Fruit fly (Drosophila melanogaster) whole organism, embryonic: Measurements from ENCODE around the gene Paics.

Experiments used
- Atf3 ChIP-seq: fragments of 200-800 bp; sonication (Bioruptor generic); optimal IDR thresholded peaks from 3 replicates; lab custom pipeline; 2016; ENCODE audit warnings: missing biosample characterization, missing genetic modification characterization
- BEAF-32 ChIP-seq: fragments of 200-800 bp; sonication (Bioruptor generic); optimal IDR thresholded peaks from 3 replicates; lab custom pipeline; 2017; ENCODE audit warnings: missing biosample characterization, missing genetic modification characterization, mild to moderate bottlenecking, moderate library complexity, missing genetic modification reagents
- CG10979 ChIP-seq: fragments of 200-800 bp; sonication (Bioruptor generic); optimal IDR thresholded peaks from 2 replicates; lab custom pipeline; 2018; ENCODE audit warnings: missing biosample characterization, mild to moderate bottlenecking, missing genetic modification characterization, moderate library complexity
- CG12769 ChIP-seq: fragments of 200-800 bp; sonication (Bioruptor generic); optimal IDR thresholded peaks from 2 replicates; lab custom pipeline; 2019; ENCODE audit warnings: missing biosample characterization, mild to moderate bottlenecking, missing genetic modification characterization, moderate library complexity
- CG12942 ChIP-seq: fragments of 200-800 bp; sonication (Bioruptor generic); optimal IDR thresholded peaks from 3 replicates; lab custom pipeline; 2016; ENCODE audit warnings: missing biosample characterization, missing genetic modification characterization
- CG13775 ChIP-seq: fragments of 200-800 bp; sonication (Bioruptor generic); optimal IDR thresholded peaks from 3 replicates; lab custom pipeline; 2017; ENCODE audit warnings: missing biosample characterization, mild to moderate bottlenecking, missing genetic modification characterization
- CG14667 ChIP-seq: fragments of 200-800 bp; sonication (Bioruptor generic); IDR thresholded peaks from 2 replicates; pipeline ENCODE4 v1.3.6; 2022; ENCODE audit warnings: missing biosample characterization, missing genetic modification characterization
- CG17802 ChIP-seq: fragments of 200-800 bp; sonication (Bioruptor generic); optimal IDR thresholded peaks from 2 replicates; lab custom pipeline; 2018; ENCODE audit warnings: missing biosample characterization, mild to moderate bottlenecking, missing genetic modification characterization, moderate library complexity
- CG2875 ChIP-seq: fragments of 200-800 bp; sonication (Bioruptor generic); optimal IDR thresholded peaks from 2 replicates; lab custom pipeline; 2017; ENCODE audit warnings: missing biosample characterization, mild to moderate bottlenecking, missing genetic modification characterization, missing genetic modification reagents
- CG4820 ChIP-seq: fragments of 200-800 bp; sonication (Bioruptor generic); optimal IDR thresholded peaks from 3 replicates; lab custom pipeline; 2016; ENCODE audit warnings: missing biosample characterization, missing genetic modification characterization
- CG8924 ChIP-seq: fragments of 200-800 bp; optimal IDR thresholded peaks from 3 replicates; lab custom pipeline; 2019; ENCODE audit warnings: missing biosample characterization, mild to moderate bottlenecking, missing genetic modification characterization, moderate library complexity
- CG9932 ChIP-seq: fragments of 200-800 bp; sonication (Bioruptor generic); IDR thresholded peaks from 2 replicates; pipeline ENCODE4 v1.3.6; 2022; ENCODE audit warnings: missing biosample characterization, missing genetic modification characterization
- Dfd ChIP-seq, 2 experiments: fragments of >200 bp; optimal IDR thresholded peaks; 2 replicates each; lab custom pipeline; 2017; ENCODE audit warnings: missing biosample characterization in 2 of 2, missing genetic modification characterization in 2 of 2
- Eip74EF ChIP-seq, 2 experiments: fragments of 200-800 bp in 1 of 2; fragments of >200 bp in 1 of 2; sonication (Bioruptor generic) in 1 of 2; optimal IDR thresholded peaks; 2 replicates each; lab custom pipeline; 2017 to 2019; ENCODE audit warnings: missing biosample characterization in 2 of 2, missing genetic modification characterization in 2 of 2, mild to moderate bottlenecking in 1 of 2, moderate library complexity in 1 of 2
- Fer3 ChIP-seq: fragments of 200-800 bp; sonication (Bioruptor generic); optimal IDR thresholded peaks from 2 replicates; lab custom pipeline; 2018; ENCODE audit warnings: missing biosample characterization, mild to moderate bottlenecking, missing genetic modification characterization, moderate library complexity
- H2.0 ChIP-seq: fragments of 200-800 bp; sonication (Bioruptor generic); IDR thresholded peaks from 2 replicates; pipeline ENCODE4 v1.3.6; 2022; ENCODE audit warnings: missing biosample characterization, missing genetic modification characterization
- Hand ChIP-seq: fragments of 200-800 bp; sonication (Bioruptor generic); optimal IDR thresholded peaks from 2 replicates; lab custom pipeline; 2017; ENCODE audit warnings: mild to moderate bottlenecking, missing biosample characterization, missing genetic modification reagents, missing genetic modification characterization
- Mrtf ChIP-seq: fragments of 200-800 bp; sonication (Bioruptor generic); IDR thresholded peaks from 3 replicates; pipeline ENCODE4 v1.3.6; 2022; ENCODE audit warnings: missing biosample characterization, missing genetic modification characterization
- NC2α ChIP-seq: fragments of 200-800 bp; sonication (Bioruptor generic); optimal IDR thresholded peaks from 2 replicates; lab custom pipeline; 2016; ENCODE audit warnings: missing biosample characterization, missing genetic modification characterization
- Nf-YA ChIP-seq: fragments of 200-800 bp; sonication (Bioruptor generic); IDR thresholded peaks from 2 replicates; pipeline ENCODE4 v1.3.6; 2022; ENCODE audit warnings: missing biosample characterization, missing genetic modification characterization
- Oaz ChIP-seq: fragments of 200-800 bp; sonication (Bioruptor generic); IDR thresholded peaks from 2 replicates; pipeline ENCODE4 v1.3.6; 2022; ENCODE audit warnings: missing biosample characterization, missing genetic modification characterization
- Ptx1 ChIP-seq: fragments of 200-800 bp; sonication (Bioruptor generic); IDR thresholded peaks from 2 replicates; pipeline ENCODE4 v1.3.6; 2022; ENCODE audit warnings: missing biosample characterization, missing genetic modification characterization
- Scr ChIP-seq: fragments of 200-800 bp; sonication (Bioruptor generic); IDR thresholded peaks from 2 replicates; pipeline ENCODE4 v1.3.6; 2022; ENCODE audit warnings: missing biosample characterization, missing genetic modification characterization; ENCODE audit not compliant: partially characterized antibody
- Side ChIP-seq: fragments of 200-800 bp; sonication (Bioruptor generic); optimal IDR thresholded peaks from 2 replicates; lab custom pipeline; 2016; ENCODE audit warnings: missing biosample characterization, missing genetic modification characterization
- Sox102F ChIP-seq: fragments of 200-800 bp; sonication (Bioruptor generic); optimal IDR thresholded peaks from 2 replicates; lab custom pipeline; 2018; ENCODE audit warnings: missing biosample characterization, mild to moderate bottlenecking, missing genetic modification characterization, moderate library complexity
- Trl ChIP-seq, 3 experiments: fragments of >200 bp in 2 of 3; fragments of 200-800 bp in 1 of 3; sonication (Bioruptor generic) in 1 of 3; optimal IDR thresholded peaks; 2 replicates in 1 of 3; 3 replicates in 2 of 3; lab custom pipeline; 2016 to 2017; ENCODE audit warnings: missing biosample characterization in 1 of 3, missing genetic modification characterization in 1 of 3
- al ChIP-seq: fragments of 200-800 bp; sonication (Bioruptor generic); IDR thresholded peaks from 2 replicates; pipeline ENCODE4 v1.3.6; 2022; ENCODE audit warnings: missing biosample characterization, missing genetic modification characterization
- ase ChIP-seq: fragments of 200-800 bp; sonication (Bioruptor generic); IDR thresholded peaks from 3 replicates; pipeline ENCODE4 v1.3.6; 2022; ENCODE audit warnings: missing biosample characterization, missing genetic modification characterization
- bigmax ChIP-seq: fragments of 200-800 bp; sonication (Bioruptor generic); optimal IDR thresholded peaks from 2 replicates; lab custom pipeline; 2018; ENCODE audit warnings: missing biosample characterization, mild to moderate bottlenecking, missing genetic modification characterization
- caup ChIP-seq: fragments of 200-800 bp; sonication (Bioruptor generic); optimal IDR thresholded peaks from 3 replicates; lab custom pipeline; 2017; ENCODE audit warnings: missing biosample characterization, mild to moderate bottlenecking, missing genetic modification characterization, moderate library complexity; ENCODE audit not compliant: severe bottlenecking
- croc ChIP-seq: fragments of 200-800 bp; sonication (Bioruptor generic); conservative IDR thresholded peaks from 3 replicates; pipeline ENCODE4 v1.3.6; 2022; ENCODE audit warnings: missing biosample characterization, missing genetic modification characterization
- dati ChIP-seq: fragments of 200-800 bp; sonication (Bioruptor generic); IDR thresholded peaks from 2 replicates; pipeline ENCODE4 v1.3.6; 2022; ENCODE audit warnings: missing biosample characterization, missing genetic modification characterization
- dimm ChIP-seq: fragments of 200-800 bp; sonication (Bioruptor generic); IDR thresholded peaks from 2 replicates; pipeline ENCODE4 v1.3.6; 2022; ENCODE audit warnings: missing biosample characterization, missing genetic modification characterization
- ems ChIP-seq: fragments of 200-800 bp; sonication (Bioruptor generic); optimal IDR thresholded peaks from 3 replicates; lab custom pipeline; 2016; ENCODE audit warnings: missing biosample characterization, missing genetic modification characterization
- ewg ChIP-seq: fragments of 200-800 bp; sonication (Bioruptor generic); optimal IDR thresholded peaks from 3 replicates; lab custom pipeline; 2017; ENCODE audit warnings: mild to moderate bottlenecking, missing biosample characterization, missing genetic modification reagents, missing genetic modification characterization
- grau ChIP-seq: fragments of 200-800 bp; optimal IDR thresholded peaks from 3 replicates; lab custom pipeline; 2019; ENCODE audit warnings: missing biosample characterization, mild to moderate bottlenecking, missing genetic modification characterization, moderate library complexity
- gsb-n ChIP-seq: fragments of 200-800 bp; sonication (Bioruptor generic); optimal IDR thresholded peaks from 3 replicates; lab custom pipeline; 2018; ENCODE audit warnings: missing biosample characterization, mild to moderate bottlenecking, missing genetic modification characterization
- ham ChIP-seq: fragments of 200-800 bp; sonication (Bioruptor generic); IDR thresholded peaks from 2 replicates; pipeline ENCODE4 v1.3.6; 2022; ENCODE audit warnings: missing biosample characterization, missing genetic modification characterization
- jigr1 ChIP-seq: fragments of 200-800 bp; sonication (Bioruptor generic); IDR thresholded peaks from 3 replicates; pipeline ENCODE4 v1.3.6; 2022; ENCODE audit warnings: missing biosample characterization, missing genetic modification characterization
- mam ChIP-seq: fragments of 200-800 bp; sonication (Bioruptor generic); optimal IDR thresholded peaks from 3 replicates; lab custom pipeline; 2016; ENCODE audit warnings: missing biosample characterization, missing genetic modification characterization
- oc ChIP-seq: fragments of 200-800 bp; sonication (Bioruptor generic); optimal IDR thresholded peaks from 2 replicates; lab custom pipeline; 2018; ENCODE audit warnings: missing biosample characterization, mild to moderate bottlenecking, missing genetic modification characterization, moderate library complexity
- sim ChIP-seq: fragments of 200-800 bp; sonication (Bioruptor generic); IDR thresholded peaks from 2 replicates; pipeline ENCODE4 v1.3.6; 2022; ENCODE audit warnings: missing biosample characterization, missing genetic modification characterization
- slp2 ChIP-seq: fragments of 200-800 bp; sonication (Bioruptor generic); optimal IDR thresholded peaks from 2 replicates; lab custom pipeline; 2016; ENCODE audit warnings: missing biosample characterization, missing genetic modification characterization
- sqz ChIP-seq: fragments of 200-800 bp; sonication (Bioruptor generic); optimal IDR thresholded peaks from 3 replicates; lab custom pipeline; 2018; ENCODE audit warnings: missing biosample characterization, mild to moderate bottlenecking, missing genetic modification characterization
- tio ChIP-seq: fragments of 200-800 bp; sonication (Bioruptor generic); optimal IDR thresholded peaks from 2 replicates; lab custom pipeline; 2017; ENCODE audit warnings: missing biosample characterization, missing genetic modification characterization, inconsistent platforms
- trem ChIP-seq: fragments of 200-800 bp; optimal IDR thresholded peaks from 3 replicates; lab custom pipeline; 2019; ENCODE audit warnings: missing biosample characterization, mild to moderate bottlenecking, missing genetic modification characterization, moderate library complexity
- unc-4 ChIP-seq: fragments of 200-800 bp; sonication (Bioruptor generic); IDR thresholded peaks from 2 replicates; pipeline ENCODE4 v1.3.6; 2022; ENCODE audit warnings: missing biosample characterization, missing genetic modification characterization; ENCODE audit not compliant: partially characterized antibody
- wdn ChIP-seq: fragments of 200-800 bp; sonication (Bioruptor generic); IDR thresholded peaks from 2 replicates; pipeline ENCODE4 v1.3.6; 2022; ENCODE audit warnings: missing biosample characterization, missing genetic modification characterization
- zfh1 ChIP-seq: fragments of 200-800 bp; sonication (Bioruptor generic); IDR thresholded peaks from 3 replicates; pipeline ENCODE4 v1.3.6; 2022; ENCODE audit warnings: missing biosample characterization, missing genetic modification characterization

The Paics gene

dm6 chrX:12719152-12719779, 41.2 kb downstream of the Paics start (continued):
- TF ChIP-seq ewg (GFP tag; lab: Kevin White, UChicago) (peak; percentile 38), wdn (GFP tag; lab: Robert Waterston, UW) (peak; percentile 35; the same call in 1 of the 2 replicates), Eip74EF (GFP tag; optimal IDR thresholded peaks at IDR 0.05; lab: Kevin White, UChicago) (peak in 1 of 2 experiments; percentile 56), NC2α (GFP tag; lab: Kevin White, UChicago) (peak; percentile 11), Sox102F (GFP tag; lab: Kevin White, UChicago) (peak; percentile 81), croc (GFP tag; lab: Robert Waterston, UW) (peak; percentile 33; the same call in 2 of the 3 replicates), CG12769 (tag; lab: Kevin White, UChicago) (peak; percentile 50), CG8924 (tag; lab: Kevin White, UChicago) (peak; percentile 63), BEAF-32 (GFP tag; lab: Kevin White, UChicago) (no peak), CG13775 (peak; percentile 60), sqz (GFP tag; lab: Kevin White, UChicago) (peak; percentile 49), caup (GFP tag; lab: Kevin White, UChicago) (peak; percentile 72), CG9932 (GFP tag; lab: Robert Waterston, UW) (peak; percentile 56), unc-4 (GFP tag; lab: Robert Waterston, UW) (no peak), Side (GFP tag; lab: Kevin White, UChicago) (peak; percentile 65), CG10979 (peak; percentile 72), ham (no peak), CG14667 (GFP tag; lab: Robert Waterston, UW) (peak; percentile 39; the same call in 1 of the 2 replicates), tio (GFP tag; lab: Kevin White, UChicago) (peak; percentile 60), grau (tag; lab: Kevin White, UChicago) (peak; percentile 69), oc (peak; percentile 37), mam (peak; percentile 77), CG2875 (GFP tag; lab: Kevin White, UChicago) (peak; percentile 46), Nf-YA (no peak), trem (peak; percentile 1), CG17802 (tag; lab: Kevin White, UChicago) (peak; percentile 46), Atf3 (peak; percentile 53), dati (0 out of 2 replicates have a peak, but pooled peaks have one; percentile 22), ase (GFP tag; lab: Robert Waterston, UW) (0 out of 3 replicates have a peak, but pooled peaks have one; percentile 49), al (GFP tag; lab: Robert Waterston, UW) (0 out of 2 replicates have a peak, but pooled peaks have one; percentile 12), Dfd (GFP tag; optimal IDR thresholded peaks at IDR 0.05; lab: Kevin White, UChicago) (no peak), dimm (GFP tag; lab: Robert Waterston, UW) (0 out of 2 replicates have a peak, but pooled peaks have one; percentile 34), H2.0 (GFP tag; lab: Robert Waterston, UW) (peak; percentile 51), jigr1 (GFP tag; lab: Robert Waterston, UW) (no peak), Mrtf (GFP tag; lab: Robert Waterston, UW) (no peak), slp2 (GFP tag; lab: Kevin White, UChicago) (peak; percentile 61), CG4820 (GFP tag; lab: Kevin White, UChicago) (peak; percentile 75), Fer3 (tag; lab: Kevin White, UChicago) (peak; percentile 60), Scr (GFP tag; lab: Robert Waterston, UW) (no peak), ems (peak; percentile 44), bigmax (GFP tag; lab: Kevin White, UChicago) (no peak), Ptx1 (GFP tag; lab: Robert Waterston, UW) (peak; percentile 80), CG12942 (peak; percentile 67), zfh1 (GFP tag; lab: Robert Waterston, UW) (peak; percentile 69), Oaz (peak; percentile 53; the same call in 1 of the 2 replicates), sim (GFP tag; lab: Robert Waterston, UW) (no peak), Hand (GFP tag; lab: Kevin White, UChicago) (peak; percentile 58), Trl (optimal IDR thresholded peaks at IDR 0.05; lab: Kevin White, UChicago) (no peak), Trl (GFP tag; optimal IDR thresholded peaks at IDR 0.05; lab: Kevin White, UChicago) (peak; percentile 76), gsb-n (tag; lab: Kevin White, UChicago) (peak; percentile 31)
